Worm (Caenorhabditis elegans): ENCODE results near the gene srx-115.
A peak's percentile ranks its signal among the peaks of the same experiment; 100 is the strongest.

DNA sequence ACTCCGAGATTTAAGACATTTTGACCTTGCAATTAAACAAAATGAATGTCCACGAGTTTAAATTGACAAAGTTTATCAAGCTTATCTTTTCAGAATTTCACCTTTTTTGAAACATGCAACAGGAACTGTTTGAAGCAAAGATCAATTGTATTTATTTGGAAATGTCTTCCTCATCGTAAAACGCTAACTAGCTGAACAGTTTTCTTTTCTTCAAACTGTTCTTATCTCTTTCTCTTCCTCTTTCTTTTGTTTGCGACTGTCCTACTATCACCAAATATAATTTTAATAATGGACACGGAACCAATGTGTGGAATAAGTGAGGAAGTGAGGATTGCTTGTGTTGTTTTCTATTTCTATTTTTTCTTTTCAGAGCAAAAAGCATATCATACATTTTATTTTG is 38.8 kb upstream of the srx-115 start, which contains the start of gene ZC196.4:
- TF ChIP-seq sdz-12 (GFP tag; optimal IDR thresholded peaks at IDR 0.05) (no peak), gei-8 (GFP tag; optimal IDR thresholded peaks at IDR 0.05) (no peak), dve-1 (tag; optimal IDR thresholded peaks at IDR 0.05; ENCODE audit: insufficient read depth) (peak; percentile 39), duxl-1 (tag; optimal IDR thresholded peaks at IDR 0.05; ENCODE audit: poor library complexity) (no peak), unc-39 (tag; optimal IDR thresholded peaks at IDR 0.05) (no peak), lin-1 (GFP tag; IDR thresholded peaks at IDR 0.05) (no peak), Y5F2A.4 (GFP tag; optimal IDR thresholded peaks at IDR 0.05) (no peak), lin-13 (GFP tag; optimal IDR thresholded peaks at IDR 0.05) (no peak), nhr-237 (tag; optimal IDR thresholded peaks at IDR 0.05) (no peak), nhr-41 (GFP tag; IDR thresholded peaks at IDR 0.05) (no peak)
